Worm (Caenorhabditis elegans) whole organism, L2 larva: Measurements from ENCODE around the gene gop-1.

ENCODE experiments used
- C34F6.9 ChIP-seq: fragments of 150-350 bp; optimal IDR thresholded peaks from 2 replicates; lab custom pipeline; 2014; ENCODE audit warnings: missing biosample characterization, missing genetic modification characterization
- F13H6.1 ChIP-seq: sonication (generic microtip); optimal IDR thresholded peaks from 2 replicates; lab custom pipeline; 2016; ENCODE audit warnings: missing genetic modification characterization, missing compliant biosample characterization
- R02D3.7 ChIP-seq: fragments of 150-350 bp; optimal IDR thresholded peaks from 2 replicates; lab custom pipeline; 2014; ENCODE audit warnings: missing biosample characterization, missing genetic modification characterization
- Y55F3AM.14 ChIP-seq: fragments of 200-800 bp; sonication (Bioruptor generic); optimal IDR thresholded peaks from 2 replicates; lab custom pipeline; 2018; ENCODE audit warnings: mild to moderate bottlenecking, missing genetic modification characterization, missing compliant biosample characterization
- ZK546.5 ChIP-seq: sonication (generic microtip); optimal IDR thresholded peaks from 2 replicates; lab custom pipeline; 2017; ENCODE audit warnings: missing biosample characterization, missing genetic modification characterization
- alr-1 ChIP-seq: fragments of 150-350 bp; optimal IDR thresholded peaks from 2 replicates; lab custom pipeline; 2014; ENCODE audit warnings: missing biosample characterization, missing genetic modification characterization
- aly-2 ChIP-seq: fragments of 150-350 bp; optimal IDR thresholded peaks from 2 replicates; lab custom pipeline; 2014; ENCODE audit warnings: missing biosample characterization, missing genetic modification characterization
- ama-1 ChIP-seq: fragments of 150-350 bp; optimal IDR thresholded peaks from 2 replicates; lab custom pipeline; 2018; ENCODE audit warnings: inconsistent platforms
- blmp-1 ChIP-seq: sonication (generic microtip); optimal IDR thresholded peaks from 2 replicates; lab custom pipeline; 2017; ENCODE audit warnings: missing genetic modification characterization, mild to moderate bottlenecking, missing compliant biosample characterization, antibody characterized with exemption, moderate library complexity; ENCODE audit not compliant: insufficient read depth
- ceh-16 ChIP-seq: fragments of 150-350 bp; optimal IDR thresholded peaks from 2 replicates; lab custom pipeline; 2014; ENCODE audit warnings: missing biosample characterization, missing genetic modification characterization
- ceh-82 ChIP-seq: fragments of 150-350 bp; optimal IDR thresholded peaks from 2 replicates; lab custom pipeline; 2014; ENCODE audit warnings: missing biosample characterization, missing genetic modification characterization
- crh-2 ChIP-seq: sonication (generic microtip); optimal IDR thresholded peaks from 2 replicates; lab custom pipeline; 2017; ENCODE audit warnings: missing biosample characterization, missing genetic modification characterization
- dmd-4 ChIP-seq: sonication (generic microtip); optimal IDR thresholded peaks from 2 replicates; lab custom pipeline; 2017; ENCODE audit warnings: missing biosample characterization, missing genetic modification characterization
- egl-27 ChIP-seq: sonication (generic microtip); optimal IDR thresholded peaks from 3 replicates; lab custom pipeline; 2017; ENCODE audit warnings: missing biosample characterization, missing genetic modification reagents, missing genetic modification characterization
- elt-1 ChIP-seq: fragments of 150-350 bp; optimal IDR thresholded peaks from 2 replicates; lab custom pipeline; 2014; ENCODE audit warnings: missing biosample characterization, missing genetic modification characterization
- elt-3 ChIP-seq: sonication (generic microtip); optimal IDR thresholded peaks from 2 replicates; lab custom pipeline; 2017; ENCODE audit warnings: missing biosample characterization, missing genetic modification characterization
- fos-1 ChIP-seq: fragments of 150-350 bp; optimal IDR thresholded peaks from 2 replicates; lab custom pipeline; 2014; ENCODE audit warnings: missing biosample characterization, missing genetic modification characterization
- gmeb-1 ChIP-seq: fragments of 150-350 bp; optimal IDR thresholded peaks from 2 replicates; lab custom pipeline; 2014; ENCODE audit warnings: missing biosample characterization, missing genetic modification characterization
- lin-11 ChIP-seq: fragments of 150-350 bp; sonication (generic microtip); optimal IDR thresholded peaks from 2 replicates; lab custom pipeline; 2014; ENCODE audit warnings: missing biosample characterization, missing genetic modification characterization, inconsistent platforms, mixed read lengths
- lin-13 ChIP-seq: fragments of 150-350 bp; optimal IDR thresholded peaks from 2 replicates; lab custom pipeline; 2014; ENCODE audit warnings: missing biosample characterization, missing genetic modification reagents, missing genetic modification characterization
- lin-39 ChIP-seq: fragments of 150-350 bp; optimal IDR thresholded peaks from 2 replicates; lab custom pipeline; 2014; ENCODE audit warnings: missing biosample characterization, missing genetic modification reagents, missing genetic modification characterization
- lsy-2 ChIP-seq, 2 experiments: fragments of 150-350 bp in 1 of 2; sonication (generic microtip) in 1 of 2; optimal IDR thresholded peaks; 2 replicates each; lab custom pipeline; 2014 to 2017; ENCODE audit warnings: missing biosample characterization in 2 of 2, missing genetic modification characterization in 2 of 2
- mab-5 ChIP-seq: fragments of 150-350 bp; optimal IDR thresholded peaks from 2 replicates; lab custom pipeline; 2014; ENCODE audit warnings: missing biosample characterization, missing genetic modification characterization
- mbf-1 ChIP-seq: sonication (generic microtip); optimal IDR thresholded peaks from 2 replicates; lab custom pipeline; 2017; ENCODE audit warnings: missing biosample characterization, missing genetic modification characterization
- mdl-1 ChIP-seq, 2 experiments: fragments of 150-350 bp in 1 of 2; sonication (generic microtip) in 1 of 2; optimal IDR thresholded peaks; 2 replicates each; lab custom pipeline; 2017; ENCODE audit warnings: missing biosample characterization in 2 of 2, missing genetic modification characterization in 2 of 2
- nhr-10 ChIP-seq: sonication (generic microtip); optimal IDR thresholded peaks from 2 replicates; lab custom pipeline; 2017; ENCODE audit warnings: missing biosample characterization, missing genetic modification characterization
- nhr-11 ChIP-seq: fragments of 150-350 bp; optimal IDR thresholded peaks from 2 replicates; lab custom pipeline; 2014; ENCODE audit warnings: missing biosample characterization, missing genetic modification characterization
- nhr-12 ChIP-seq: fragments of 150-350 bp; optimal IDR thresholded peaks from 2 replicates; lab custom pipeline; 2014; ENCODE audit warnings: missing biosample characterization, missing genetic modification characterization
- nhr-129 ChIP-seq: fragments of 150-350 bp; optimal IDR thresholded peaks from 2 replicates; lab custom pipeline; 2014; ENCODE audit warnings: missing biosample characterization, missing genetic modification characterization
- nhr-21 ChIP-seq: fragments of 150-350 bp; optimal IDR thresholded peaks from 2 replicates; lab custom pipeline; 2014; ENCODE audit warnings: missing biosample characterization, missing genetic modification characterization
- nhr-23 ChIP-seq: fragments of 150-350 bp; optimal IDR thresholded peaks from 2 replicates; lab custom pipeline; 2014; ENCODE audit warnings: missing biosample characterization, missing genetic modification reagents, missing genetic modification characterization
- nhr-237 ChIP-seq: fragments of 150-350 bp; optimal IDR thresholded peaks from 2 replicates; lab custom pipeline; 2014; ENCODE audit warnings: missing biosample characterization, missing genetic modification characterization
- nhr-25 ChIP-seq: fragments of 150-350 bp; sonication (generic microtip); optimal IDR thresholded peaks from 3 replicates; lab custom pipeline; 2014; ENCODE audit warnings: missing biosample characterization, missing genetic modification characterization
- nhr-6 ChIP-seq: fragments of 150-350 bp; optimal IDR thresholded peaks from 2 replicates; lab custom pipeline; 2014; ENCODE audit warnings: missing biosample characterization, missing genetic modification characterization
- nhr-77 ChIP-seq: fragments of 150-350 bp; optimal IDR thresholded peaks from 2 replicates; lab custom pipeline; 2014; ENCODE audit warnings: missing biosample characterization, missing genetic modification characterization
- peb-1 ChIP-seq: fragments of 150-350 bp; optimal IDR thresholded peaks from 2 replicates; lab custom pipeline; 2014; ENCODE audit warnings: missing biosample characterization, missing genetic modification characterization
- sem-4 ChIP-seq: fragments of 150-350 bp; optimal IDR thresholded peaks from 2 replicates; lab custom pipeline; 2014; ENCODE audit warnings: missing biosample characterization, missing genetic modification reagents, missing genetic modification characterization
- skn-1 ChIP-seq: sonication (generic microtip); optimal IDR thresholded peaks from 2 replicates; lab custom pipeline; 2017; ENCODE audit warnings: missing biosample characterization, missing genetic modification characterization
- sma-3 ChIP-seq: sonication (generic microtip); optimal IDR thresholded peaks from 2 replicates; lab custom pipeline; 2016; ENCODE audit warnings: missing genetic modification reagents, missing genetic modification characterization, missing compliant biosample characterization
- sma-9 ChIP-seq, 2 experiments: fragments of 150-350 bp in 1 of 2; sonication (generic microtip) in 1 of 2; optimal IDR thresholded peaks; 2 replicates each; lab custom pipeline; 2014 to 2016; ENCODE audit warnings: missing genetic modification characterization in 2 of 2, mild to moderate bottlenecking in 1 of 2, missing biosample characterization in 1 of 2, missing compliant biosample characterization in 1 of 2, missing genetic modification reagents in 1 of 2, moderate library complexity in 1 of 2
- snpc-4 ChIP-seq: fragments of 150-350 bp; optimal IDR thresholded peaks from 2 replicates; lab custom pipeline; 2014; ENCODE audit warnings: missing biosample characterization, missing genetic modification characterization
- unc-39 ChIP-seq: fragments of 150-350 bp; optimal IDR thresholded peaks from 2 replicates; lab custom pipeline; 2014; ENCODE audit warnings: missing biosample characterization, missing genetic modification characterization
- unc-55 ChIP-seq: fragments of 150-350 bp; sonication (generic microtip); optimal IDR thresholded peaks from 3 replicates; lab custom pipeline; 2014; ENCODE audit warnings: missing biosample characterization, missing genetic modification reagents, missing genetic modification characterization
- unc-62 ChIP-seq: fragments of 150-350 bp; optimal IDR thresholded peaks from 2 replicates; lab custom pipeline; 2014; ENCODE audit warnings: missing biosample characterization, missing genetic modification reagents, missing genetic modification characterization
- zag-1 ChIP-seq: fragments of 150-350 bp; optimal IDR thresholded peaks from 2 replicates; lab custom pipeline; 2014; ENCODE audit warnings: missing biosample characterization, missing genetic modification characterization
- ztf-1 ChIP-seq: fragments of 200-800 bp; sonication (Bioruptor generic); conservative IDR thresholded peaks from 2 replicates; pipeline ENCODE4 v1.3.6; 2022; ENCODE audit warnings: missing genetic modification characterization, missing compliant biosample characterization
- ztf-11 ChIP-seq: sonication (generic microtip); optimal IDR thresholded peaks from 2 replicates; lab custom pipeline; 2017; ENCODE audit warnings: missing biosample characterization, missing genetic modification characterization
- ztf-4 ChIP-seq: fragments of 150-350 bp; optimal IDR thresholded peaks from 2 replicates; lab custom pipeline; 2014; ENCODE audit warnings: missing biosample characterization, missing genetic modification characterization

Gene gop-1

ce11 chrIII:5225321-5225720, 28.9 kb upstream of the gop-1 start, which contains the start of gene nex-1:
nex-1 (plus strand) TSS chrIII:5225621.
- TF ChIP-seq blmp-1 (tag; lab: Kevin White, UChicago) (no peak), lin-13 (GFP tag; lab: Kevin White, UChicago) (no peak), nhr-25 (tag; lab: Kevin White, UChicago) (no peak), nhr-12 (tag; lab: Kevin White, UChicago) (no peak), lin-11 (tag; lab: Kevin White, UChicago) (no peak), ZK546.5 (no peak), Y55F3AM.14 (GFP tag; lab: Kevin White, UChicago) (no peak), zag-1 (tag; lab: Kevin White, UChicago) (no peak), gmeb-1 (tag; lab: Kevin White, UChicago) (no peak), skn-1 (tag; lab: Kevin White, UChicago) (no peak)

DNA sequence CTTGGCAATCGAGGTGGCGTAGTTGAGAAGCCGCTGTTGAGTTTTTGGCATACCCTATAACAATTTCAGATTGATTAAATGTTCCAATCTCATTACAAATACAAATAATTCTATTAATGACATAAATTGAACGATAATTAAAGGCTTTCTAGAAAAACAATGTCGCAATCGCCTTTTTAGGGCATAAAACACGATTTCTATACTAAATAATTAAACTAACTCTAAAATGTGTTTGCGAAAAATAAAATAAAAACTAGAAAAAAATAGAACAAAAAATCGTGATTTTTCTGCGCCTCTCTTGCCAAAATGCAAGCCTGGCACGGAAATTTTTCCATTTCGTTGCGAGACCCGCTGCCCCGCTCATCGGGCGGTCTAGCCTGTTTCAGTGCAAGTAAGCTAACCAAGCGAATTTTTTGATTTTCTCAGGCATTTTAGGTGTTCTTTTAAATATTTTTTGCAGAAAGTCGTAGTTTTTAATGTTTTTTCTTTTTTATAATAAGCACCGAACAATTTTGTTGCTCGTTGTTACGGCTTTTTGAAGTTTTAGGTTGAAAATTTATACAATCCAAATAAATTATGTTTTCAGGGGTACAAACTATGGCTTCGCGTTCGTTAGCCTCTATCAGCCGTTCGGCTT, 26.3 kb upstream of the gop-1 start, which contains the start of the genes C34E10.12, C34E10.10 and atp-2:
Gene C34E10.12, minus strand, starts transcription at position 51 of the 637 bp plus-strand sequence.
Gene C34E10.10, minus strand, starts transcription at position 54 of the 637 bp plus-strand sequence.
Gene atp-2, plus strand, starts transcription at position 587 of the 637 bp plus-strand sequence.
- TF ChIP-seq nhr-11 (no peak), ceh-16 (peak; percentile 50), fos-1 (tag; lab: Kevin White, UChicago) (peak; percentile 84), C34F6.9 (tag; lab: Kevin White, UChicago) (peak; percentile 91), skn-1 (tag; lab: Kevin White, UChicago) (peak; percentile 49), zag-1 (tag; lab: Kevin White, UChicago) (peak; percentile 68), blmp-1 (tag; lab: Kevin White, UChicago) (peak; percentile 36), F13H6.1 (tag; lab: Kevin White, UChicago) (peak; percentile 74), egl-27 (tag; lab: Kevin White, UChicago) (no peak), elt-1 (tag; lab: Kevin White, UChicago) (no peak), unc-55 (GFP tag; lab: Kevin White, UChicago) (peak; percentile 98), nhr-77 (tag; lab: Kevin White, UChicago) (no peak), Y55F3AM.14 (GFP tag; lab: Kevin White, UChicago) (no peak), lin-13 (GFP tag; lab: Kevin White, UChicago) (peak; percentile 92), aly-2 (tag; lab: Kevin White, UChicago) (no peak), nhr-25 (tag; lab: Kevin White, UChicago) (peak; percentile 91), nhr-21 (peak; percentile 62), R02D3.7 (tag; lab: Kevin White, UChicago) (no peak), crh-2 (tag; lab: Kevin White, UChicago) (peak; percentile 93), nhr-10 (tag; lab: Kevin White, UChicago) (no peak), ama-1 (lab: Kevin White, UChicago) (peak; percentile 74), snpc-4 (tag; lab: Kevin White, UChicago) (peak; percentile 60), unc-39 (tag; lab: Kevin White, UChicago) (no peak), dmd-4 (tag; lab: Kevin White, UChicago) (no peak), ZK546.5 (peak; percentile 3), lin-11 (tag; lab: Kevin White, UChicago) (peak; percentile 96), nhr-237 (tag; lab: Kevin White, UChicago) (no peak), sma-3 (peak; percentile 89), mdl-1 (tag; optimal IDR thresholded peaks at IDR 0.05; lab: Kevin White, UChicago) (peak in 1 of 2 experiments; percentile 56), gmeb-1 (tag; lab: Kevin White, UChicago) (peak; percentile 86), ztf-1 (no peak), alr-1 (tag; lab: Kevin White, UChicago) (no peak), mbf-1 (tag; lab: Kevin White, UChicago) (no peak), unc-62 (GFP tag; lab: Kevin White, UChicago) (no peak), elt-3 (no peak), mab-5 (tag; lab: Kevin White, UChicago) (peak; percentile 50), sma-9 (GFP tag; optimal IDR thresholded peaks at IDR 0.05; lab: Kevin White, UChicago) (peak; percentile 59), sma-9 (tag; optimal IDR thresholded peaks at IDR 0.05; lab: Kevin White, UChicago) (no peak), nhr-23 (no peak), lsy-2 (tag; optimal IDR thresholded peaks at IDR 0.05; lab: Kevin White, UChicago) (peak; percentile 65 to 93), peb-1 (tag; lab: Kevin White, UChicago) (no peak), ztf-4 (tag; lab: Kevin White, UChicago) (peak; percentile 74), lin-39 (tag; lab: Kevin White, UChicago) (no peak), nhr-129 (tag; lab: Kevin White, UChicago) (peak; percentile 86), nhr-6 (tag; lab: Kevin White, UChicago) (peak; percentile 60), ztf-11 (tag; lab: Kevin White, UChicago) (no peak), nhr-12 (tag; lab: Kevin White, UChicago) (no peak), sem-4 (tag; lab: Kevin White, UChicago) (peak; percentile 68), ceh-82 (tag; lab: Kevin White, UChicago) (peak; percentile 35)
